Worm (Caenorhabditis elegans) whole organism, L4/young adult: Measurements from ENCODE around the gene W04G3.12.

Experiments used
- W03F9.2 ChIP-seq: fragments of 150-350 bp; optimal IDR thresholded peaks from 2 replicates; lab custom pipeline; 2014; ENCODE audit warnings: missing biosample characterization, missing genetic modification characterization
- dao-5 ChIP-seq: sonication (generic microtip); optimal IDR thresholded peaks from 2 replicates; lab custom pipeline; 2016; ENCODE audit warnings: missing genotype, missing genetic modification characterization, moderate library complexity, missing compliant biosample characterization
- him-1 ChIP-seq: sonication (generic microtip); optimal IDR thresholded peaks from 2 replicates; lab custom pipeline; 2016; ENCODE audit warnings: missing genotype, missing genetic modification reagents, missing genetic modification characterization, missing compliant biosample characterization

DNA sequence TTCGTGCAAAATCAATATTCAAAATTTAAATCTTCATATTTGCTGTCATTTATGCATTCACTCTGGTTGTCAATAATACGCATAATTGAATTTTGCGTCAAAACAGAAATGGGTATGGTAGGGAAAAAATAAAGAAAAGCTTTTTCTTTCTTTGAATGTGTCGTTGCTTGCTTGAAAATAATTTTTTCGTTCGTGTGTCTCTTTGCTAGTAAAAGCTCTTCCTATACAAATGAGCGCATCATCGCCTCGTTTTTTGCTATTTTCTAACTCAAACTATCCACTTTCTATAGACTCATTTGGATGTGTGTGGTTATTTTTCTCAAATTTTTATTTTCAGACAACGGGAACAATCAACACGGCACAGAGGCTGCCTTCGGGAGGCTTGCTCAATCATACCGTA is 48.0 kb downstream of the W04G3.12 start, which contains the start of gene ldb-1:
- no peak for TF ChIP-seq him-1 (tag; lab: Kevin White, UChicago)
- TF ChIP-seq dao-5 (tag; lab: Kevin White, UChicago), result no peak
- no peak for TF ChIP-seq W03F9.2 (tag; lab: Kevin White, UChicago)
